Fruit fly (Drosophila melanogaster) whole organism, embryonic: Measurements from ENCODE around the gene CG11279.

ENCODE experiments used
- ATbp ChIP-seq: fragments of 200-800 bp; sonication (Bioruptor generic); optimal IDR thresholded peaks from 2 replicates; lab custom pipeline; 2017; ENCODE audit warnings: missing biosample characterization, mild to moderate bottlenecking, missing genetic modification characterization, missing genetic modification reagents
- Asciz ChIP-seq: fragments of 200-800 bp; sonication (Bioruptor generic); optimal IDR thresholded peaks from 2 replicates; lab custom pipeline; 2017; ENCODE audit warnings: missing biosample characterization, mild to moderate bottlenecking, missing genetic modification characterization, missing genetic modification reagents
- Awh ChIP-seq: fragments of 200-800 bp; sonication (Bioruptor generic); IDR thresholded peaks from 2 replicates; pipeline ENCODE4, ENCODE4 v1.3.6; 2022; ENCODE audit warnings: missing biosample characterization, missing genetic modification characterization
- Blimp-1 ChIP-seq: fragments of 200-800 bp; sonication (Bioruptor generic); optimal IDR thresholded peaks from 3 replicates; lab custom pipeline; 2018; ENCODE audit warnings: missing biosample characterization, missing genetic modification characterization, mild to moderate bottlenecking, moderate library complexity, missing genetic modification reagents
- CG11560 ChIP-seq: fragments of 200-800 bp; sonication (Bioruptor generic); IDR thresholded peaks from 3 replicates; pipeline ENCODE4 v1.3.6; 2022; ENCODE audit warnings: missing biosample characterization, missing genetic modification characterization
- CG12769 ChIP-seq: fragments of 200-800 bp; sonication (Bioruptor generic); optimal IDR thresholded peaks from 2 replicates; lab custom pipeline; 2019; ENCODE audit warnings: missing biosample characterization, mild to moderate bottlenecking, missing genetic modification characterization, moderate library complexity
- CG13123 ChIP-seq: fragments of 200-800 bp; sonication (Bioruptor generic); optimal IDR thresholded peaks from 2 replicates; lab custom pipeline; 2016; ENCODE audit warnings: missing biosample characterization, missing genetic modification characterization
- CG14050 ChIP-seq: fragments of 200-800 bp; sonication (Bioruptor generic); IDR thresholded peaks from 3 replicates; pipeline ENCODE4 v1.3.6; 2022; ENCODE audit warnings: missing biosample characterization, missing genetic modification characterization
- CG14710 ChIP-seq: fragments of 200-800 bp; sonication (Bioruptor generic); optimal IDR thresholded peaks from 3 replicates; lab custom pipeline; 2019; ENCODE audit warnings: missing biosample characterization, mild to moderate bottlenecking, missing genetic modification characterization, moderate library complexity
- CG15601 ChIP-seq: fragments of 200-800 bp; sonication (Bioruptor generic); optimal IDR thresholded peaks from 3 replicates; lab custom pipeline; 2019; ENCODE audit warnings: missing biosample characterization, mild to moderate bottlenecking, missing genetic modification characterization, moderate library complexity
- CG1602 ChIP-seq: fragments of 200-800 bp; sonication (Bioruptor generic); optimal IDR thresholded peaks from 3 replicates; lab custom pipeline; 2016; ENCODE audit warnings: missing biosample characterization, missing genetic modification characterization
- CG16863 ChIP-seq: fragments of 200-800 bp; sonication (Bioruptor generic); optimal IDR thresholded peaks from 3 replicates; lab custom pipeline; 2016; ENCODE audit warnings: missing biosample characterization, missing genetic modification characterization
- CG17802 ChIP-seq: fragments of 200-800 bp; sonication (Bioruptor generic); optimal IDR thresholded peaks from 2 replicates; lab custom pipeline; 2018; ENCODE audit warnings: missing biosample characterization, mild to moderate bottlenecking, missing genetic modification characterization, moderate library complexity
- CG1792 ChIP-seq: fragments of 200-800 bp; sonication (Bioruptor generic); optimal IDR thresholded peaks from 2 replicates; lab custom pipeline; 2016; ENCODE audit warnings: missing biosample characterization, missing genetic modification characterization
- CG30431 ChIP-seq: fragments of 200-800 bp; sonication (Bioruptor generic); optimal IDR thresholded peaks from 2 replicates; lab custom pipeline; 2017; ENCODE audit warnings: missing biosample characterization, missing genetic modification characterization
- CG31365 ChIP-seq: fragments of 200-800 bp; sonication (Bioruptor generic); optimal IDR thresholded peaks from 2 replicates; lab custom pipeline; 2018; ENCODE audit warnings: missing biosample characterization, mild to moderate bottlenecking, missing genetic modification characterization
- CG3281 ChIP-seq: fragments of 200-800 bp; sonication (Bioruptor generic); optimal IDR thresholded peaks from 3 replicates; lab custom pipeline; 2017; ENCODE audit warnings: missing biosample characterization, mild to moderate bottlenecking, missing genetic modification characterization
- CG34224 ChIP-seq: fragments of 200-800 bp; sonication (Bioruptor generic); IDR thresholded peaks from 3 replicates; pipeline ENCODE4 v1.3.6; 2022; ENCODE audit warnings: missing biosample characterization, missing genetic modification characterization; ENCODE audit not compliant: partially characterized antibody
- CG4404 ChIP-seq: fragments of 200-800 bp; sonication (Bioruptor generic); IDR thresholded peaks from 2 replicates; pipeline ENCODE4 v1.3.6; 2022; ENCODE audit warnings: missing biosample characterization, missing genetic modification characterization
- CG6791 ChIP-seq: fragments of 200-800 bp; sonication (Bioruptor generic); IDR thresholded peaks from 3 replicates; pipeline ENCODE4 v1.3.6; 2022; ENCODE audit warnings: missing biosample characterization, missing genetic modification characterization; ENCODE audit not compliant: partially characterized antibody
- CG7372 ChIP-seq: fragments of 200-800 bp; sonication (Bioruptor generic); IDR thresholded peaks from 2 replicates; pipeline ENCODE4 v1.3.6; 2022; ENCODE audit warnings: missing biosample characterization, missing genetic modification characterization
- CG8290 ChIP-seq, 3 experiments: fragments of 200-800 bp; sonication (Bioruptor generic); optimal IDR thresholded peaks; 2 replicates each; lab custom pipeline; 2016 to 2019; ENCODE audit warnings: missing biosample characterization in 3 of 3, missing genetic modification characterization in 3 of 3, mild to moderate bottlenecking in 2 of 3, moderate library complexity in 1 of 3
- CG8359 ChIP-seq: fragments of 200-800 bp; sonication (Bioruptor generic); optimal IDR thresholded peaks from 2 replicates; lab custom pipeline; 2017; ENCODE audit warnings: missing biosample characterization, mild to moderate bottlenecking, missing genetic modification characterization, borderline replicate concordance
- CG8388 ChIP-seq: fragments of 200-800 bp; sonication (Bioruptor generic); optimal IDR thresholded peaks from 2 replicates; lab custom pipeline; 2019; ENCODE audit warnings: missing biosample characterization, mild to moderate bottlenecking, missing genetic modification characterization, moderate library complexity
- Dfd ChIP-seq, 2 experiments: fragments of >200 bp; optimal IDR thresholded peaks; 2 replicates each; lab custom pipeline; 2017; ENCODE audit warnings: missing biosample characterization in 2 of 2, missing genetic modification characterization in 2 of 2
- Fer2 ChIP-seq: fragments of 200-800 bp; sonication (Bioruptor generic); optimal IDR thresholded peaks from 2 replicates; lab custom pipeline; 2018; ENCODE audit warnings: missing biosample characterization, mild to moderate bottlenecking, missing genetic modification characterization, moderate library complexity
- NC2α ChIP-seq: fragments of 200-800 bp; sonication (Bioruptor generic); optimal IDR thresholded peaks from 2 replicates; lab custom pipeline; 2016; ENCODE audit warnings: missing biosample characterization, missing genetic modification characterization
- Sin3A ChIP-seq: fragments of >200 bp; optimal IDR thresholded peaks from 2 replicates; lab custom pipeline; 2018
- Six4 ChIP-seq: fragments of 200-800 bp; sonication (Bioruptor generic); optimal IDR thresholded peaks from 2 replicates; lab custom pipeline; 2016; ENCODE audit warnings: missing biosample characterization, missing genetic modification characterization
- Sry-β ChIP-seq: fragments of 200-800 bp; sonication (Bioruptor generic); optimal IDR thresholded peaks from 2 replicates; lab custom pipeline; 2018; ENCODE audit warnings: missing biosample characterization, mild to moderate bottlenecking, missing genetic modification characterization, moderate library complexity
- Sry-δ ChIP-seq: fragments of 200-800 bp; sonication (Bioruptor generic); optimal IDR thresholded peaks from 2 replicates; lab custom pipeline; 2016; ENCODE audit warnings: missing biosample characterization, missing genetic modification characterization
- YL-1 ChIP-seq: fragments of 200-800 bp; sonication (Bioruptor generic); optimal IDR thresholded peaks from 3 replicates; lab custom pipeline; 2017; ENCODE audit warnings: missing biosample characterization, mild to moderate bottlenecking, missing genetic modification characterization
- bbx ChIP-seq: fragments of 200-800 bp; sonication (Bioruptor generic); IDR thresholded peaks from 2 replicates; pipeline ENCODE4 v1.3.6; 2022; ENCODE audit warnings: missing biosample characterization, missing genetic modification characterization; ENCODE audit not compliant: partially characterized antibody
- caup ChIP-seq: fragments of 200-800 bp; sonication (Bioruptor generic); optimal IDR thresholded peaks from 3 replicates; lab custom pipeline; 2017; ENCODE audit warnings: missing biosample characterization, mild to moderate bottlenecking, missing genetic modification characterization, moderate library complexity; ENCODE audit not compliant: severe bottlenecking
- danr ChIP-seq: fragments of 200-800 bp; sonication (Bioruptor generic); IDR thresholded peaks from 2 replicates; pipeline ENCODE4 v1.3.6; 2022; ENCODE audit warnings: missing biosample characterization, missing genetic modification characterization
- disco-r ChIP-seq: fragments of 200-800 bp; sonication (Bioruptor generic); optimal IDR thresholded peaks from 2 replicates; lab custom pipeline; 2016; ENCODE audit warnings: missing biosample characterization, missing genetic modification characterization
- ewg ChIP-seq: fragments of 200-800 bp; sonication (Bioruptor generic); optimal IDR thresholded peaks from 3 replicates; lab custom pipeline; 2017; ENCODE audit warnings: mild to moderate bottlenecking, missing biosample characterization, missing genetic modification reagents, missing genetic modification characterization
- fd102C ChIP-seq: fragments of 200-800 bp; sonication (Bioruptor generic); optimal IDR thresholded peaks from 2 replicates; lab custom pipeline; 2018; ENCODE audit warnings: missing biosample characterization, mild to moderate bottlenecking, missing genetic modification characterization, moderate library complexity
- gem ChIP-seq: fragments of 200-800 bp; sonication (Bioruptor generic); optimal IDR thresholded peaks from 2 replicates; lab custom pipeline; 2019; ENCODE audit warnings: missing biosample characterization, mild to moderate bottlenecking, missing genetic modification characterization, moderate library complexity
- hb ChIP-seq: fragments of 200-800 bp; sonication (Bioruptor generic); IDR thresholded peaks from 3 replicates; pipeline ENCODE4 v1.3.6; 2022; ENCODE audit warnings: missing biosample characterization, missing genetic modification characterization; ENCODE audit not compliant: partially characterized antibody
- lilli ChIP-seq: fragments of 200-800 bp; sonication (Bioruptor generic); optimal IDR thresholded peaks from 3 replicates; lab custom pipeline; 2016; ENCODE audit warnings: missing biosample characterization, missing genetic modification characterization
- nerfin-2 ChIP-seq: fragments of 200-800 bp; sonication (Bioruptor generic); IDR thresholded peaks from 2 replicates; pipeline ENCODE4 v1.3.6; 2022; ENCODE audit warnings: missing biosample characterization, missing genetic modification characterization; ENCODE audit not compliant: partially characterized antibody
- onecut ChIP-seq: fragments of 200-800 bp; sonication (Bioruptor generic); IDR thresholded peaks from 2 replicates; pipeline ENCODE4 v1.3.6; 2022; ENCODE audit warnings: missing biosample characterization, missing genetic modification characterization
- pfk ChIP-seq: fragments of 200-800 bp; sonication (Bioruptor generic); optimal IDR thresholded peaks from 2 replicates; lab custom pipeline; 2018; ENCODE audit warnings: missing biosample characterization, mild to moderate bottlenecking, missing genetic modification characterization, moderate library complexity
- ro ChIP-seq: fragments of 200-800 bp; sonication (Bioruptor generic); IDR thresholded peaks from 2 replicates; pipeline ENCODE4 v1.3.6; 2022; ENCODE audit warnings: missing biosample characterization, missing genetic modification characterization
- sens-2 ChIP-seq: fragments of 200-800 bp; sonication (Bioruptor generic); IDR thresholded peaks from 2 replicates; pipeline ENCODE4 v1.3.6; 2022; ENCODE audit warnings: missing biosample characterization, missing genetic modification characterization
- slbo ChIP-seq: fragments of 200-800 bp; sonication (Bioruptor generic); IDR thresholded peaks from 2 replicates; pipeline ENCODE4 v1.3.6; 2022; ENCODE audit warnings: missing biosample characterization, missing genetic modification characterization
- stwl ChIP-seq: fragments of 200-800 bp; sonication (Bioruptor generic); optimal IDR thresholded peaks from 3 replicates; lab custom pipeline; 2018; ENCODE audit warnings: missing biosample characterization, mild to moderate bottlenecking, missing genetic modification characterization, moderate library complexity
- zf30C ChIP-seq: fragments of 200-800 bp; sonication (Bioruptor generic); optimal IDR thresholded peaks from 3 replicates; lab custom pipeline; 2018; ENCODE audit warnings: missing biosample characterization, mild to moderate bottlenecking, missing genetic modification characterization

Gene CG11279

DNA sequence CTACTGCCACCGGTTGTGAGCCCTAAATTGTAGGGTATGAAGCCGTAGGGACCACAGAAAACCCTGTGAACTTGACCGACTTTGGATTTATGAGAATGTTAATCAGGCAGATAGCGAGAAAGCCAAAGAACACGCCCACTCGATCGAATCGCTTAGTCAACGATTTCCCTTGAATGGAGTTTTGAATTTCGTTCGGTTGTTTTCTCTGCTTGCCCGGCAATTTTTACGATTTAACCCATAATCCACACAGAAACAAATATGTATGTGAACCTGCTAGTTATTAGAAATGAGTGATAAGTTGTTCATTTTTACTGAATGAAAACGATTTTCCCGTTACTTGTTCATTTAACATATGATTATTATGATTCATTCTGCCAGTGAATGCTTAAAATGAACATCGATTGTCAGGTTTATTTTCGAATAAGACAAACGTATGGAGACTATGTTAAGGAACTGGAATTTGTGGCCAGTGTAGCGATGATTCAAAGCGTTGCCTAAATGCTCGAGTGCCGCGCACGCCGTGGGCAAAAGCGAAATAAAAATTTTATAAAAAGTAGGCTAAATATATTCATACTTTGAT, 16.6 kb upstream of the CG11279 start (continued):
- TF ChIP-seq gem (tag; lab: Kevin White, UChicago) (peak; percentile 53), CG1602 (GFP tag; lab: Kevin White, UChicago) (no peak), Sry-δ (GFP tag; lab: Kevin White, UChicago) (no peak), Blimp-1 (GFP tag; lab: Kevin White, UChicago) (no peak), disco-r (GFP tag; lab: Kevin White, UChicago) (no peak), sens-2 (no peak), Six4 (GFP tag; lab: Kevin White, UChicago) (no peak), ro (no peak), fd102C (GFP tag; lab: Kevin White, UChicago) (no peak), CG8359 (no peak), stwl (no peak), CG4404 (no peak), CG34224 (GFP tag; lab: Robert Waterston, UW) (no peak), CG8388 (GFP tag; lab: Kevin White, UChicago) (no peak), CG7372 (no peak), Sin3A (lab: Kevin White, UChicago) (no peak), CG14710 (tag; lab: Kevin White, UChicago) (no peak), Awh (GFP tag; lab: Robert Waterston, UW) (no peak), CG31365 (tag; lab: Kevin White, UChicago) (no peak), CG14050 (GFP tag; lab: Robert Waterston, UW) (no peak), hb (GFP tag; lab: Robert Waterston, UW) (no peak), nerfin-2 (GFP tag; lab: Robert Waterston, UW) (no peak), CG3281 (GFP tag; lab: Kevin White, UChicago) (no peak), pfk (no peak), YL-1 (GFP tag; lab: Kevin White, UChicago) (no peak), CG6791 (GFP tag; lab: Robert Waterston, UW) (no peak), danr (GFP tag; lab: Robert Waterston, UW) (0 out of 2 replicates have a peak, but pooled peaks have one; percentile 9), slbo (GFP tag; lab: Robert Waterston, UW) (peak; percentile 22; the same call in 1 of the 2 replicates), ATbp (no peak), Sry-β (GFP tag; lab: Kevin White, UChicago) (no peak), CG16863 (GFP tag; lab: Kevin White, UChicago) (no peak), CG1792 (no peak), Dfd (GFP tag; optimal IDR thresholded peaks at IDR 0.05; lab: Kevin White, UChicago) (no peak), CG8290 (GFP tag; optimal IDR thresholded peaks at IDR 0.05; lab: Kevin White, UChicago) (no peak), CG8290 (tag; optimal IDR thresholded peaks at IDR 0.05; lab: Kevin White, UChicago) (no peak), CG17802 (no peak), ewg (GFP tag; lab: Kevin White, UChicago) (no peak), CG12769 (tag; lab: Kevin White, UChicago) (peak; percentile 20), bbx (no peak), caup (GFP tag; lab: Kevin White, UChicago) (no peak), CG30431 (GFP tag; lab: Kevin White, UChicago) (no peak), CG13123 (GFP tag; lab: Kevin White, UChicago) (no peak), lilli (GFP tag; lab: Kevin White, UChicago) (peak; percentile 7), CG11560 (tag; lab: Robert Waterston, UW) (no peak), zf30C (GFP tag; lab: Kevin White, UChicago) (peak; percentile 33), CG15601 (tag; lab: Kevin White, UChicago) (no peak), NC2α (no peak), Asciz (no peak), onecut (GFP tag; lab: Robert Waterston, UW) (no peak), Fer2 (no peak)
